ENCODE assay signal across 1 worm cellular context in genomic region chrV:4507836-4508462, ce11.
TF ChIP-seq lines count a peak whose summit lies in the region.

No protein-coding gene starts in this region.

TF ChIP-seq in whole organism, L1 larva, 84 proteins besides CTCF, POLR2A, EP300 and RAD21 (continued from another document):
- no peak for TF ChIP-seq hlh-17 (GFP tag; optimal IDR thresholded peaks at IDR 0.05; lab: Kevin White, UChicago; ENCODE audit: borderline replicate concordance)
